Worm (Caenorhabditis elegans) whole organism, L4 larva: ENCODE data around the gene clh-2.

Experiments
- R02D3.7 ChIP-seq: fragments of 150-350 bp; sonication (generic microtip); optimal IDR thresholded peaks from 3 replicates; lab custom pipeline; 2014; ENCODE audit warnings: missing biosample characterization, missing genetic modification characterization
- T26A8.4 ChIP-seq: fragments of 200-800 bp; sonication (Bioruptor generic); IDR thresholded peaks from 2 replicates; pipeline ENCODE4 v1.3.6; 2022; ENCODE audit warnings: missing genetic modification characterization, missing compliant biosample characterization
- ama-1 ChIP-seq: fragments of 150-350 bp; optimal IDR thresholded peaks from 2 replicates; lab custom pipeline; 2014; ENCODE audit warnings: inconsistent platforms, mixed read lengths
- duxl-1 ChIP-seq: sonication (generic microtip); optimal IDR thresholded peaks from 2 replicates; lab custom pipeline; 2016; ENCODE audit warnings: mild to moderate bottlenecking, missing genetic modification characterization, moderate library complexity, missing compliant biosample characterization; ENCODE audit not compliant: poor library complexity
- jun-1 ChIP-seq: fragments of 150-350 bp; optimal IDR thresholded peaks from 2 replicates; lab custom pipeline; 2014; ENCODE audit warnings: missing biosample characterization, missing genetic modification reagents, missing genetic modification characterization
- lin-15B ChIP-seq: fragments of 150-350 bp; sonication (generic microtip); optimal IDR thresholded peaks from 3 replicates; lab custom pipeline; 2014; ENCODE audit warnings: missing biosample characterization, missing genetic modification characterization
- lir-3 ChIP-seq: sonication (generic microtip); optimal IDR thresholded peaks from 2 replicates; lab custom pipeline; 2016; ENCODE audit warnings: mild to moderate bottlenecking, missing genetic modification characterization, missing compliant biosample characterization
- nhr-41 ChIP-seq: fragments of 200-800 bp; sonication (Bioruptor generic); IDR thresholded peaks from 2 replicates; pipeline ENCODE4 v1.3.6; 2022; ENCODE audit warnings: missing genetic modification reagents, missing genetic modification characterization, missing compliant biosample characterization
- nhr-76 ChIP-seq: fragments of 150-350 bp; optimal IDR thresholded peaks from 2 replicates; lab custom pipeline; 2014; ENCODE audit warnings: missing biosample characterization, missing genetic modification characterization
- skn-1 ChIP-seq: fragments of 150-350 bp; optimal IDR thresholded peaks from 2 replicates; lab custom pipeline; 2014; ENCODE audit warnings: missing biosample characterization, missing genetic modification characterization
- snpc-4 ChIP-seq: fragments of 150-350 bp; optimal IDR thresholded peaks from 2 replicates; lab custom pipeline; 2014; ENCODE audit warnings: missing biosample characterization, missing genetic modification characterization
- unc-62 ChIP-seq, 3 experiments: fragments of 150-350 bp in 1 of 3; sonication (generic microtip); optimal IDR thresholded peaks in 2 of 3; peaks in 1 of 3; 1 replicate in 1 of 3; 2 replicates in 2 of 3; lab custom pipeline; 2014 to 2017; ENCODE audit warnings: missing biosample characterization in 3 of 3, missing genetic modification characterization in 3 of 3, missing genetic modification reagents in 3 of 3, missing genotype in 1 of 3
- zag-1 ChIP-seq: fragments of 150-350 bp; optimal IDR thresholded peaks from 2 replicates; lab custom pipeline; 2014; ENCODE audit warnings: missing biosample characterization, missing genetic modification characterization
- zfp-2 ChIP-seq: sonication (generic microtip); optimal IDR thresholded peaks from 2 replicates; lab custom pipeline; 2016; ENCODE audit warnings: mild to moderate bottlenecking, missing genetic modification characterization, missing compliant biosample characterization

DNA sequence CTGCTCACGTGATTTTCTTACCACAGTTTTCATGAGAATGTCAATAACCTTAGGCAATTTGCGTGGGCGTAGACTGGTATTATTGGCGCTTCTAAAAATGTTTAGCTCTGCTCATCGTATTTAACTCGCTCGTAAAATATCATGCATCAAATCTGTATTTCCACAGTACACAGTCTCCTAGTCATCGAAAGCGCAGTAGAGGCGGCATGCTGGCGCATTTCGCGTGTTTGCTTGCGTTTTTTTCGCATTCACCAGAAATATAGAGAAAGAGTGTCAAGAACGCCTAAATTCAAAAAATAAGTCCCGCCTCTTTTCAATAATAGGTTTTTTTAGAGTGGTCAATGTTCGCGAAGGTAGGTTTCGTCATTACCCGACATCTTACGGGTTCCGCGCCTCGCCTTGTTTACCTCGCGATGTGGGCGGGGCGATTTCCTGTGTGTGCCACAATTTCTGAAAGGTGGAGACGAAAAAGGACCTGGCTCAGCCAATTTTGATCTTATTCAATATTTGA is 25.0 kb downstream of the clh-2 start:
- TF ChIP-seq unc-62 (GFP tag; optimal IDR thresholded peaks at IDR 0.05 in 1 of 2; lab: Kevin White, UChicago) (peak in 1 of 2 experiments; percentile 88), unc-62 (tag; optimal IDR thresholded peaks at IDR 0.05; lab: Kevin White, UChicago) (no peak), R02D3.7 (tag; lab: Kevin White, UChicago) (no peak), T26A8.4 (GFP tag; lab: Robert Waterston, UW) (peak; percentile 92), ama-1 (peak; percentile 98), zag-1 (no peak), zfp-2 (no peak), nhr-41 (GFP tag; lab: Robert Waterston, UW) (0 out of 2 replicates have a peak, but pooled peaks have one; percentile 15), nhr-76 (no peak), snpc-4 (tag; lab: Kevin White, UChicago) (peak; percentile 85), duxl-1 (tag; lab: Kevin White, UChicago) (peak; percentile 89), lir-3 (tag; lab: Kevin White, UChicago) (no peak), jun-1 (tag; lab: Kevin White, UChicago) (no peak), skn-1 (no peak), lin-15B (peak; percentile 30)
